Worm (Caenorhabditis elegans) whole organism, L4/young adult: Measurements from ENCODE around the gene T23F11.2.

Source experiments
- W03F9.2 ChIP-seq: fragments of 150-350 bp; optimal IDR thresholded peaks from 2 replicates; lab custom pipeline; 2014; ENCODE audit warnings: missing biosample characterization, missing genetic modification characterization
- him-1 ChIP-seq: sonication (generic microtip); optimal IDR thresholded peaks from 2 replicates; lab custom pipeline; 2016; ENCODE audit warnings: missing genotype, missing genetic modification reagents, missing genetic modification characterization, missing compliant biosample characterization

ce11 chrIII:4693695-4694094 is 38.4 kb upstream of the T23F11.2 start, which contains the start of gene T04A8.8:
- no peak for TF ChIP-seq him-1 (tag; lab: Kevin White, UChicago)
- no peak for TF ChIP-seq W03F9.2 (tag; lab: Kevin White, UChicago)
